Worm (Caenorhabditis elegans): ENCODE data around the gene str-28.
"Not testable (repeated sequence)": the region's sequence is repeated elsewhere in the genome, so short reads cannot be mapped to it uniquely, and the experiment has no call there.

Gene str-28

ce11 chrV:7472815-7473214 is at the start of gene str-28:
Gene str-28, minus strand, starts transcription at chrV:7472915.
- TF ChIP-seq ceh-2 (tag; optimal IDR thresholded peaks at IDR 0.05) (no peak), hlh-15 (tag; optimal IDR thresholded peaks at IDR 0.05) (no peak), ceh-22 (tag; optimal IDR thresholded peaks at IDR 0.05) (no peak), nfya-1 (tag; optimal IDR thresholded peaks at IDR 0.05) (no peak), gmeb-2 (tag; optimal IDR thresholded peaks at IDR 0.05) (no peak), pros-1 (tag; optimal IDR thresholded peaks at IDR 0.05) (no peak), ceh-18 (tag; optimal IDR thresholded peaks at IDR 0.05) (no peak)

- TF ChIP-seq ceh-14 (tag; optimal IDR thresholded peaks at IDR 0.05) (no peak), ceh-22 (tag; optimal IDR thresholded peaks at IDR 0.05) (no peak), ztf-16 (tag; optimal IDR thresholded peaks at IDR 0.05) (no peak), ceh-2 (tag; optimal IDR thresholded peaks at IDR 0.05) (no peak), pha-2 (tag; optimal IDR thresholded peaks at IDR 0.05) (no peak), ttx-3 (tag; optimal IDR thresholded peaks at IDR 0.05) (no peak), pqm-1 (tag; optimal IDR thresholded peaks at IDR 0.05) (no peak), unc-3 (GFP tag; conservative IDR thresholded peaks at IDR 0.05) (no peak), unc-3 (tag; optimal IDR thresholded peaks at IDR 0.05) (no peak), zip-5 (tag; optimal IDR thresholded peaks at IDR 0.05) (no peak), hlh-8 (tag; optimal IDR thresholded peaks at IDR 0.05) (no peak)
These were observed 49.6 kb upstream of the str-28 start, which contains the start of gene C54F6.15 for ce11 chrV:7522279-7522678. Gene C54F6.15, minus strand, starts transcription at chrV:7522379.

- TF ChIP-seq ceh-19 (GFP tag; optimal IDR thresholded peaks at IDR 0.05) (no peak), hlh-30 (tag; optimal IDR thresholded peaks at IDR 0.05; ENCODE audit: insufficient read depth) (no peak), hlh-8 (tag; optimal IDR thresholded peaks at IDR 0.05) (no peak), fkh-10 (GFP tag; optimal IDR thresholded peaks at IDR 0.05) (no peak), ceh-2 (tag; optimal IDR thresholded peaks at IDR 0.05) (no peak)
These were observed 48.6 kb upstream of the str-28 start for ce11 chrV:7521304-7521703.

- no peak for TF ChIP-seq elt-4 (tag; optimal IDR thresholded peaks at IDR 0.05)
- TF ChIP-seq pag-3 (tag; optimal IDR thresholded peaks at IDR 0.05; ENCODE audit: borderline replicate concordance), result no peak
- TF ChIP-seq ceh-19 (GFP tag; optimal IDR thresholded peaks at IDR 0.05), result no peak
- TF ChIP-seq ceh-9 (tag; optimal IDR thresholded peaks at IDR 0.05), result no peak
- no peak for TF ChIP-seq T23F11.4 (GFP tag; optimal IDR thresholded peaks at IDR 0.05)
- TF ChIP-seq ets-4 (tag; optimal IDR thresholded peaks at IDR 0.05), result no peak
These were observed 47.4 kb upstream of the str-28 start, which contains the start of gene srb-19 for ce11 chrV:7520077-7520476. Gene srb-19, minus strand, starts transcription at chrV:7520177.

- TF ChIP-seq ets-4 (tag; optimal IDR thresholded peaks at IDR 0.05) (no peak), fkh-6 (tag; optimal IDR thresholded peaks at IDR 0.05) (no peak), ceh-45 (GFP tag; IDR thresholded peaks at IDR 0.05) (no peak), dve-1 (tag; optimal IDR thresholded peaks at IDR 0.05) (no peak)
These were observed 42.2 kb upstream of the str-28 start, which contains the start of gene srb-18 for ce11 chrV:7514939-7515338. Gene srb-18, plus strand, starts transcription at chrV:7515239.

- not testable (repeated sequence) for TF ChIP-seq fax-1, pat-9, fkh-6 (tag; optimal IDR thresholded peaks at IDR 0.05)
These were observed 38.8 kb upstream of the str-28 start, which contains the start of gene nhr-171 for ce11 chrV:7511465-7511864. Gene nhr-171, plus strand, starts transcription at chrV:7511765.

ce11 chrV:7508566-7509044 is 35.9 kb upstream of the str-28 start, which contains the start of the genes str-31 and nhr-172:
Gene str-31, minus strand, starts transcription at chrV:7508666.
Gene nhr-172, plus strand, starts transcription at chrV:7508994.
- TF ChIP-seq elt-2 (tag; optimal IDR thresholded peaks at IDR 0.05), result peak; percentile 63
- TF ChIP-seq pha-4 (tag; optimal IDR thresholded peaks at IDR 0.05), result no peak
